Worm (Caenorhabditis elegans): ENCODE measurements around the gene C42C1.19.

DNA sequence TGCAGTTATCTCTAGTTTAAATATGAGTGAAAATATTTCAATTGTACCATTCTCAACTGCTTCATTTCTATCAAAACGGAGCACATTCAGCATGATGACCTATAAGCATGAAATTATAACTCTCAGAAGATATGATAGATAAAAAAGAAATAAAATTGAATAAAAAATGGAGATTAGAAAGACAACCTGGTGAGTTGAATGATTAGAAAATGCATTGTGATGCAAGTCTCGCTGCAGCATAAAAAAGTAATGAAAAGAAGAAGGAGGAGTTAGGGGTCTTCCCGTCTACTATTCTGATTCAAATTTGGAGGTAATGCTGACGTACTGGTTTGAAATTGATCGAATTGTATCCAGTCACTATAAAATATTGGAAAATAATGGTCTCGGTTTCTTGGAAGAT, 37.8 kb upstream of the C42C1.19 start, which contains the start of gene sre-15:
- TF ChIP-seq snpc-4 (tag; optimal IDR thresholded peaks at IDR 0.05) = no peak
- no peak for TF ChIP-seq egl-27 (tag; optimal IDR thresholded peaks at IDR 0.05)
- no peak for TF ChIP-seq ztf-4 (tag; optimal IDR thresholded peaks at IDR 0.05)
- no peak for TF ChIP-seq unc-62 (GFP tag; optimal IDR thresholded peaks at IDR 0.05)
- TF ChIP-seq nhr-21 (tag; optimal IDR thresholded peaks at IDR 0.05) = no peak
- TF ChIP-seq nhr-10 (tag; optimal IDR thresholded peaks at IDR 0.05) = no peak

Data from whole organism, L2 larva.